Worm (Caenorhabditis elegans) whole organism, L1 larva: ENCODE results near the gene atf-2.

Experiments used
- C34B4.2 ChIP-seq: sonication (generic microtip); optimal IDR thresholded peaks from 2 replicates; lab custom pipeline; 2017; ENCODE audit warnings: mild to moderate bottlenecking, missing genetic modification characterization, missing compliant biosample characterization
- F16B12.6 ChIP-seq: fragments of 150-350 bp; optimal IDR thresholded peaks from 2 replicates; lab custom pipeline; 2014; ENCODE audit warnings: missing biosample characterization, missing genetic modification characterization
- aha-1 ChIP-seq: fragments of 150-350 bp; optimal IDR thresholded peaks from 2 replicates; lab custom pipeline; 2014; ENCODE audit warnings: missing biosample characterization, missing genetic modification characterization
- blmp-1 ChIP-seq: fragments of 150-350 bp; optimal IDR thresholded peaks from 2 replicates; lab custom pipeline; 2014; ENCODE audit warnings: missing biosample characterization, missing genetic modification characterization
- ceh-82 ChIP-seq, 3 experiments: fragments of 150-350 bp in 1 of 3; sonication (generic microtip) in 2 of 3; optimal IDR thresholded peaks; 2 replicates each; lab custom pipeline; 2014 to 2017; ENCODE audit warnings: missing biosample characterization in 3 of 3, missing genetic modification characterization in 3 of 3
- efl-1 ChIP-seq, 4 experiments: fragments of 150-350 bp; optimal IDR thresholded peaks in 3 of 4; peaks in 1 of 4; 1 replicate in 1 of 4; 2 replicates in 3 of 4; lab custom pipeline; 2014; ENCODE audit warnings: missing biosample characterization in 2 of 4, missing genetic modification characterization in 2 of 4, missing genetic modification reagents in 2 of 4
- elt-2 ChIP-seq: sonication (generic microtip); optimal IDR thresholded peaks from 2 replicates; lab custom pipeline; 2016; ENCODE audit warnings: missing genetic modification characterization, mild to moderate bottlenecking, inconsistent platforms, missing compliant biosample characterization, missing genetic modification reagents
- hlh-17 ChIP-seq: fragments of 200-800 bp; sonication (Bioruptor generic); optimal IDR thresholded peaks from 2 replicates; lab custom pipeline; 2018; ENCODE audit warnings: missing genetic modification characterization, mild to moderate bottlenecking, missing compliant biosample characterization, moderate library complexity, borderline replicate concordance
- hlh-4 ChIP-seq: sonication (generic microtip); optimal IDR thresholded peaks from 2 replicates; lab custom pipeline; 2016; ENCODE audit warnings: mild to moderate bottlenecking, missing genetic modification characterization, missing compliant biosample characterization
- jun-1 ChIP-seq: fragments of 150-350 bp; optimal IDR thresholded peaks from 2 replicates; lab custom pipeline; 2014; ENCODE audit warnings: missing biosample characterization, missing genetic modification reagents, missing genetic modification characterization
- lin-14 ChIP-seq: fragments of 200-800 bp; sonication (Bioruptor generic); optimal IDR thresholded peaks from 2 replicates; lab custom pipeline; 2018; ENCODE audit warnings: mild to moderate bottlenecking, missing genetic modification characterization, moderate library complexity, missing compliant biosample characterization
- lin-35 ChIP-seq, 2 experiments: fragments of 150-350 bp; optimal IDR thresholded peaks; 2 replicates each; lab custom pipeline; 2014; ENCODE audit warnings: missing biosample characterization in 2 of 2, missing genetic modification characterization in 2 of 2, missing genetic modification reagents in 2 of 2
- lsy-2 ChIP-seq, 2 experiments: fragments of 150-350 bp; optimal IDR thresholded peaks; 2 replicates each; lab custom pipeline; 2014; ENCODE audit warnings: missing biosample characterization in 2 of 2, missing genetic modification characterization in 2 of 2
- mab-9 ChIP-seq: fragments of 200-800 bp; sonication (Bioruptor generic); IDR thresholded peaks from 2 replicates; pipeline ENCODE4 v1.3.6; 2022; ENCODE audit warnings: missing genetic modification reagents, missing genetic modification characterization, missing compliant biosample characterization
- nhr-11 ChIP-seq: fragments of 150-350 bp; optimal IDR thresholded peaks from 2 replicates; lab custom pipeline; 2014; ENCODE audit warnings: missing biosample characterization, missing genetic modification characterization
- nhr-20 ChIP-seq: sonication (generic microtip); optimal IDR thresholded peaks from 2 replicates; lab custom pipeline; 2016; ENCODE audit warnings: mild to moderate bottlenecking, missing genetic modification characterization, missing compliant biosample characterization
- nhr-28 ChIP-seq: fragments of 150-350 bp; optimal IDR thresholded peaks from 2 replicates; lab custom pipeline; 2014; ENCODE audit warnings: missing biosample characterization, missing genetic modification characterization
- nhr-71 ChIP-seq: sonication (generic microtip); optimal IDR thresholded peaks from 2 replicates; lab custom pipeline; 2016; ENCODE audit warnings: mild to moderate bottlenecking, missing genetic modification characterization, moderate library complexity, missing compliant biosample characterization
- nhr-77 ChIP-seq: fragments of 150-350 bp; optimal IDR thresholded peaks from 2 replicates; lab custom pipeline; 2014; ENCODE audit warnings: missing biosample characterization, missing genetic modification characterization
- nhr-85 ChIP-seq: sonication (generic microtip); peaks from one replicate; lab custom pipeline; 2016; ENCODE audit warnings: missing genetic modification characterization, inconsistent platforms, missing compliant biosample characterization
- pag-3 ChIP-seq: sonication (generic microtip); optimal IDR thresholded peaks from 2 replicates; lab custom pipeline; 2017; ENCODE audit warnings: missing genetic modification characterization, mild to moderate bottlenecking, missing compliant biosample characterization, antibody characterized with exemption, borderline replicate concordance; ENCODE audit not compliant: insufficient read depth
- pqm-1 ChIP-seq: sonication (generic microtip); optimal IDR thresholded peaks from 3 replicates; lab custom pipeline; 2017; ENCODE audit warnings: missing biosample characterization, missing genetic modification characterization
- unc-130 ChIP-seq: fragments of 150-350 bp; optimal IDR thresholded peaks from 2 replicates; lab custom pipeline; 2017; ENCODE audit warnings: missing biosample characterization, missing genetic modification characterization, inconsistent platforms
- unc-30 ChIP-seq: sonication (generic microtip); optimal IDR thresholded peaks from 2 replicates; lab custom pipeline; 2017; ENCODE audit warnings: missing biosample characterization, missing genetic modification characterization
- xbp-1 ChIP-seq: sonication (generic microtip); optimal IDR thresholded peaks from 2 replicates; lab custom pipeline; 2016; ENCODE audit warnings: missing genetic modification characterization, missing compliant biosample characterization
- zip-4 ChIP-seq: fragments of 200-800 bp; sonication (Bioruptor generic); optimal IDR thresholded peaks from 2 replicates; lab custom pipeline; 2018; ENCODE audit warnings: mild to moderate bottlenecking, missing genetic modification characterization, moderate library complexity, missing compliant biosample characterization
- ztf-4 ChIP-seq: fragments of 150-350 bp; optimal IDR thresholded peaks from 2 replicates; lab custom pipeline; 2014; ENCODE audit warnings: missing biosample characterization, missing genetic modification characterization

atf-2 gene

DNA sequence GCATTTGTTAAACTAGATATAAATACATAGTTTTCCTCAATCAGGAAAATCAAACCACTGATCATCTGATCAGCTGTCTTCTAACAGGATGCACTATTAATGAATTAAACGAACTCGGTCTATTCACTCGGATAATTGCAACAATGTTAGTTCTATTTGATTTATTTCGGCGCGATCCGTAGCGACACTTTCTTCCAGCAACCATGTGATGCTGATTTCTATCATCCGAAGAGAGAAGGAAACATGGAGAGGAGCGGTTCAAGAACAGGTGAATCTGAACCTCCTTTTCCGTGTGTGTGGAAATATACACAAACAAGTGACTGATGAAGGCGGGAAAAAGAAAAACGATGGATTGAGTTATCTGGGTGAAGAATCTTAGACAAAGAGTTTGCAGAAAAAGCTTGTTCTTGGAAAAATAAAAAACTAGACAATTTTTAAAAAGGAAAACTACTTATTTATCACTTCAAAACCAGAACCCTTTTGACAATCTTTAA, 20.0 kb upstream of the atf-2 start:
- no peak for TF ChIP-seq nhr-20 (tag; lab: Kevin White, UChicago)
- TF ChIP-seq pqm-1, result no peak
- no peak for TF ChIP-seq C34B4.2 (tag; lab: Kevin White, UChicago)
- no peak for TF ChIP-seq mab-9 (GFP tag; lab: Robert Waterston, UW)
- TF ChIP-seq zip-4, result no peak
- no peak for TF ChIP-seq ceh-82 (tag; optimal IDR thresholded peaks at IDR 0.05; lab: Kevin White, UChicago)
- TF ChIP-seq blmp-1, result peak; percentile 89
- TF ChIP-seq lin-35 (GFP tag; optimal IDR thresholded peaks at IDR 0.05; lab: Kevin White, UChicago), result no peak

DNA sequence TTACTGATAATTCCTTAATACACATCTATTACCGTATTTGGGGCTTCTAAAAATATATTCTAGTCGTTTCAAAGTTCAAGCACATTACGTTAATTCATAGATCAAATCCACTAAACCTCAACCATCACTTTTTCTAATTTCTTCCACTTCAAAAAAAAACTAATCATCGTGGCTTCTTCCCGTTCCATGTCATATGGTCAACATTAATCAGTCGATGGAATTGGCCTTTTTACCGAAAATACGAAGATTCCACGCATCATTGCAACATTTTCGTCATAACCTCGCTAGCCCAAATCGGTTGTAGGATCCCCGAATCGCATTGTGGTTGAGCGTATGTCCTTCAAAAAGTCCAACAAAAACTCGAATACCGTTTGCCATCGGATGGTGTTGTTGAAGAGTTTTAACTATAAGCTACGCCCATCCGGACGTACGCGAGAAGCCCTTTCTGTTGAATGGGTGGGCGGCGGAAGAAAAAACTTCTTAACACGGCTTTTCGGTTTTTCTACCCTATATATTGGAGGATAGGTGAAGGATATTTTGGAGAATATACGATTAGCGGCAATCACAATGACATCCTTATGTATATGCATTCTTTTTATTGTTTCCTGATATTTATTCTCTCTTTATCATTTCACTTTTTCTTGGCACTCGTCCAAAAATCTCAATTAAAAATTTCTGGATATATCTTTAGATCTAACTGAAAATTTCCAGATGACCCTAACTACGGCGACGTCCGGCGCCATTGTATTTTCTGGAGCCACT, 19.3 kb upstream of the atf-2 start, which contains the start of gene rol-6:
TSS of gene rol-6 (plus strand) at position 712 of the 762 bp plus-strand sequence.
- TF ChIP-seq ztf-4 (tag; lab: Kevin White, UChicago) (no peak), nhr-85 (tag; lab: Kevin White, UChicago) (no peak), blmp-1 (peak; percentile 50), hlh-17 (GFP tag; lab: Kevin White, UChicago) (no peak)

DNA sequence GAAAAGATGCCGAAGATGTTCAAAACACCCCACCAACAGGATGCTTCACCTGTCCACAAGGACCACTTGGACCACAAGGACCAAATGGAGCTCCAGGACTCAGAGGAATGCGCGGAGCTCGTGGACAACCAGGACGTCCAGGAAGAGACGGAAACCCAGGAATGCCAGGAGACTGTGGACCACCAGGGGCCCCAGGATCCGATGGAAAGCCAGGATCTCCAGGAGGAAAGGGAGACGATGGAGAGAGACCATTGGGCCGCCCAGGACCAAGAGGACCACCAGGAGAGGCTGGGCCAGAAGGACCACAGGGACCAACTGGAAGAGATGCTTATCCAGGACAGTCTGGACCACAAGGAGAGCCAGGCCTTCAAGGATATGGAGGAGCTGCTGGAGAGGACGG, 18.2 kb upstream of the atf-2 start:
- TF ChIP-seq lin-14, result no peak
- no peak for TF ChIP-seq pag-3
- no peak for TF ChIP-seq nhr-11 (tag; lab: Kevin White, UChicago)
- no peak for TF ChIP-seq pqm-1
- TF ChIP-seq unc-130 (tag; lab: Kevin White, UChicago), result no peak
- TF ChIP-seq hlh-4 (tag; lab: Kevin White, UChicago), result no peak
- TF ChIP-seq xbp-1 (tag; lab: Kevin White, UChicago), result no peak
- TF ChIP-seq aha-1 (tag; lab: Kevin White, UChicago), result no peak
- TF ChIP-seq nhr-77, result no peak
- no peak for TF ChIP-seq lsy-2 (tag; optimal IDR thresholded peaks at IDR 0.05; lab: Kevin White, UChicago)
- no peak for TF ChIP-seq F16B12.6 (tag; lab: Kevin White, UChicago)
- TF ChIP-seq nhr-28 (tag; lab: Kevin White, UChicago), result no peak

DNA sequence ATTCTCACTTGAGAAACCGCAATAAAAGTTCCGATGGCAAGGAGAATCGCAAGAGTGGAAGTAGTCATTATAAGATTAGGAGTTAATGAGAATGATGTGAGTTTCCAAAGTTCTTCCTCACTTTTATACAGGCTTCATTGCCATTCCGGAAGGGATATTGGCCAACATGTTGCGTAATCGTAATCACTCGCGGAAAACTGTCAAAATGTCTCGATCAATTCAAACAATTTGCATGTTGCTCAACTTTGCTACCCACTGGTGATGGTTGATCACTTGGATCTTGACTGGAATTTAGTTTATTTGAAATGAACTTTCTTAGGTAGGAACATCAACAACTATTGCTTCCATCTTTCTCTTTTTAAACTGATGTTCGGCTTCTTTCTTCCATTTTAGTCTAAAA, 14.3 kb upstream of the atf-2 start, which contains the start of gene idpb-4:
TSS of gene idpb-4 (minus strand) at position 101 of the 400 bp plus-strand sequence.
- no peak for TF ChIP-seq efl-1 (optimal IDR thresholded peaks at IDR 0.05; lab: Kevin White, UChicago)
- TF ChIP-seq efl-1 (GFP tag; optimal IDR thresholded peaks at IDR 0.05 in 1 of 2; lab: Kevin White, UChicago), result peak in 1 of 2 experiments; percentile 24
- TF ChIP-seq jun-1 (tag; lab: Kevin White, UChicago), result no peak

- TF ChIP-seq hlh-17 (GFP tag; lab: Kevin White, UChicago) (no peak), ceh-82 (tag; optimal IDR thresholded peaks at IDR 0.05; lab: Kevin White, UChicago) (no peak), efl-1 (optimal IDR thresholded peaks at IDR 0.05; lab: Kevin White, UChicago) (no peak), efl-1 (GFP tag; optimal IDR thresholded peaks at IDR 0.05 in 1 of 2; lab: Kevin White, UChicago) (peak in 1 of 2 experiments; percentile 23), elt-2 (peak; percentile 22)
Observed at ce11 chrII:8738244-8738643, 13.5 kb upstream of the atf-2 start.

DNA sequence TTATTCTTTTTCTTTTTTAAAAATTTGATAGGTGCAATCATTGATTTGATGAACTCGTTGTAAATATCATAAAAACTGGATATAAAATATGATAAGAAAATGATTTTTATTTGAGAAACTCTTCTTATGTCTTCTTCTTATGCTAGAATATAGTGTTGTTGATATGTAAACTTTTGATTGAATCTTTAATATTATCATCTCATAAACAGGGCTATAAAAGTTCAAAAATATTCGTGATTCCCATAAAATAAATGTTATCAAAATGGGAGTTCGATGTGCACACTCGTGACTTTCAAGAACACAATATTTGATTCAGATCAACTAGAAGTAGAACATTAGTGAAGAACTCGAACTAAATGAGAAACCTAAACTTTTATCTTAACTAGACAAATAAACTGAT, 12.8 kb upstream of the atf-2 start:
- TF ChIP-seq aha-1 (tag; lab: Kevin White, UChicago) (no peak), nhr-71 (tag; lab: Kevin White, UChicago) (peak; percentile 3), unc-30 (tag; lab: Kevin White, UChicago) (no peak), elt-2 (peak; percentile 62)
